Worm (Caenorhabditis elegans) whole organism, L3 larva: ENCODE measurements around the gene F35H10.3.
"Not testable (repeated sequence)": the region's sequence is repeated elsewhere in the genome, so short reads cannot be mapped to it uniquely, and the experiment has no call there.

Source experiments
- ZK546.5 ChIP-seq: sonication (generic microtip); optimal IDR thresholded peaks from 2 replicates; lab custom pipeline; 2017; ENCODE audit warnings: missing biosample characterization, missing genetic modification characterization
- aly-2 ChIP-seq: fragments of 150-350 bp; optimal IDR thresholded peaks from 2 replicates; lab custom pipeline; 2014; ENCODE audit warnings: missing biosample characterization, missing genetic modification characterization
- ama-1 ChIP-seq: fragments of 150-350 bp; optimal IDR thresholded peaks from 2 replicates; lab custom pipeline; 2018
- ceh-28 ChIP-seq: fragments of 150-350 bp; optimal IDR thresholded peaks from 2 replicates; lab custom pipeline; 2014; ENCODE audit warnings: missing biosample characterization, missing genetic modification reagents, missing genetic modification characterization
- ceh-82 ChIP-seq: fragments of 150-350 bp; optimal IDR thresholded peaks from 2 replicates; lab custom pipeline; 2014; ENCODE audit warnings: missing biosample characterization, missing genetic modification characterization
- ceh-9 ChIP-seq: sonication (generic microtip); optimal IDR thresholded peaks from 2 replicates; lab custom pipeline; 2018; ENCODE audit warnings: missing biosample characterization, missing genetic modification characterization
- daf-12 ChIP-seq: fragments of 150-350 bp; optimal IDR thresholded peaks from 2 replicates; lab custom pipeline; 2014; ENCODE audit warnings: missing biosample characterization, missing genetic modification reagents, missing genetic modification characterization
- egl-27 ChIP-seq: sonication (generic microtip); optimal IDR thresholded peaks from 4 replicates; lab custom pipeline; 2017; ENCODE audit warnings: missing biosample characterization, missing genetic modification reagents, missing genetic modification characterization
- egl-5 ChIP-seq: fragments of 150-350 bp; optimal IDR thresholded peaks from 2 replicates; lab custom pipeline; 2017; ENCODE audit warnings: missing biosample characterization, missing genetic modification reagents, missing genetic modification characterization, inconsistent platforms
- elt-2 ChIP-seq: sonication (generic microtip); optimal IDR thresholded peaks from 2 replicates; lab custom pipeline; 2016; ENCODE audit warnings: missing genetic modification reagents, mild to moderate bottlenecking, missing genetic modification characterization, missing compliant biosample characterization
- elt-3 ChIP-seq, 3 experiments: fragments of 150-350 bp in 1 of 3; sonication (generic microtip) in 2 of 3; optimal IDR thresholded peaks; 2 replicates in 2 of 3; 4 replicates in 1 of 3; lab custom pipeline; 2014 to 2017; ENCODE audit warnings: missing biosample characterization in 3 of 3, missing genetic modification characterization in 3 of 3
- eor-1 ChIP-seq, 2 experiments: fragments of 150-350 bp; optimal IDR thresholded peaks; 2 replicates each; lab custom pipeline; 2014 to 2018; ENCODE audit warnings: missing biosample characterization in 2 of 2, missing genetic modification characterization in 2 of 2
- fkh-10 ChIP-seq: sonication (generic microtip); optimal IDR thresholded peaks from 2 replicates; lab custom pipeline; 2017; ENCODE audit warnings: missing biosample characterization, missing genetic modification reagents, missing genetic modification characterization
- hmg-11 ChIP-seq: sonication (generic microtip); optimal IDR thresholded peaks from 2 replicates; lab custom pipeline; 2016; ENCODE audit warnings: missing genetic modification characterization, missing compliant biosample characterization
- jun-1 ChIP-seq: fragments of 150-350 bp; optimal IDR thresholded peaks from 2 replicates; lab custom pipeline; 2014; ENCODE audit warnings: missing biosample characterization, missing genetic modification reagents, missing genetic modification characterization
- lin-39 ChIP-seq: fragments of 150-350 bp; optimal IDR thresholded peaks from 2 replicates; lab custom pipeline; 2018; ENCODE audit warnings: missing biosample characterization, missing genetic modification reagents, missing genetic modification characterization
- lsy-12 ChIP-seq: sonication (generic microtip); optimal IDR thresholded peaks from 2 replicates; lab custom pipeline; 2016; ENCODE audit warnings: mild to moderate bottlenecking, missing genetic modification characterization, missing compliant biosample characterization
- mdl-1 ChIP-seq: fragments of 150-350 bp; optimal IDR thresholded peaks from 2 replicates; lab custom pipeline; 2014; ENCODE audit warnings: missing biosample characterization, missing genetic modification characterization
- mml-1 ChIP-seq: fragments of 150-350 bp; sonication (generic microtip); optimal IDR thresholded peaks from 3 replicates; lab custom pipeline; 2014; ENCODE audit warnings: missing biosample characterization, missing genetic modification characterization
- nfya-1 ChIP-seq: sonication (generic microtip); optimal IDR thresholded peaks from 2 replicates; lab custom pipeline; 2017; ENCODE audit warnings: missing genetic modification characterization, mild to moderate bottlenecking, missing compliant biosample characterization, antibody characterized with exemption, moderate library complexity; ENCODE audit not compliant: insufficient read depth
- nhr-11 ChIP-seq: fragments of 150-350 bp; optimal IDR thresholded peaks from 2 replicates; lab custom pipeline; 2014; ENCODE audit warnings: missing biosample characterization, missing genetic modification characterization
- nhr-12 ChIP-seq: fragments of 150-350 bp; optimal IDR thresholded peaks from 2 replicates; lab custom pipeline; 2014; ENCODE audit warnings: missing biosample characterization, missing genetic modification characterization
- nhr-23 ChIP-seq: fragments of 150-350 bp; optimal IDR thresholded peaks from 2 replicates; lab custom pipeline; 2014; ENCODE audit warnings: missing biosample characterization, missing genetic modification reagents, missing genetic modification characterization
- nhr-237 ChIP-seq: fragments of 150-350 bp; optimal IDR thresholded peaks from 2 replicates; lab custom pipeline; 2014; ENCODE audit warnings: missing biosample characterization, missing genetic modification characterization
- nhr-28 ChIP-seq: fragments of 150-350 bp; optimal IDR thresholded peaks from 2 replicates; lab custom pipeline; 2014; ENCODE audit warnings: missing biosample characterization, missing genetic modification characterization
- nhr-43 ChIP-seq: sonication (generic microtip); optimal IDR thresholded peaks from 2 replicates; lab custom pipeline; 2016; ENCODE audit warnings: mild to moderate bottlenecking, missing genetic modification characterization, missing compliant biosample characterization; ENCODE audit not compliant: poor library complexity, severe bottlenecking
- nhr-67 ChIP-seq: fragments of 150-350 bp; optimal IDR thresholded peaks from 2 replicates; lab custom pipeline; 2014; ENCODE audit warnings: missing biosample characterization, missing genetic modification characterization
- nhr-76 ChIP-seq: fragments of 150-350 bp; sonication (generic microtip); optimal IDR thresholded peaks from 5 replicates; lab custom pipeline; 2014; ENCODE audit warnings: missing biosample characterization, missing genetic modification characterization
- nhr-77 ChIP-seq: fragments of 150-350 bp; optimal IDR thresholded peaks from 2 replicates; lab custom pipeline; 2014; ENCODE audit warnings: missing biosample characterization, missing genetic modification characterization
- pha-4 ChIP-seq: fragments of 150-350 bp; optimal IDR thresholded peaks from 2 replicates; lab custom pipeline; 2014; ENCODE audit warnings: missing biosample characterization, missing genetic modification reagents, missing genetic modification characterization
- pqm-1 ChIP-seq: fragments of 150-350 bp; optimal IDR thresholded peaks from 2 replicates; lab custom pipeline; 2017; ENCODE audit warnings: missing biosample characterization, missing genetic modification characterization, inconsistent platforms
- skn-1 ChIP-seq: fragments of 150-350 bp; optimal IDR thresholded peaks from 2 replicates; lab custom pipeline; 2014; ENCODE audit warnings: missing biosample characterization, missing genetic modification characterization
- snpc-4 ChIP-seq: fragments of 150-350 bp; optimal IDR thresholded peaks from 2 replicates; lab custom pipeline; 2014; ENCODE audit warnings: missing biosample characterization, missing genetic modification characterization
- unc-39 ChIP-seq: sonication (generic microtip); optimal IDR thresholded peaks from 4 replicates; lab custom pipeline; 2017; ENCODE audit warnings: missing biosample characterization, missing genetic modification characterization
- ztf-11 ChIP-seq: fragments of 150-350 bp; optimal IDR thresholded peaks from 2 replicates; lab custom pipeline; 2014; ENCODE audit warnings: missing biosample characterization, missing genetic modification characterization

The F35H10.3 gene

DNA sequence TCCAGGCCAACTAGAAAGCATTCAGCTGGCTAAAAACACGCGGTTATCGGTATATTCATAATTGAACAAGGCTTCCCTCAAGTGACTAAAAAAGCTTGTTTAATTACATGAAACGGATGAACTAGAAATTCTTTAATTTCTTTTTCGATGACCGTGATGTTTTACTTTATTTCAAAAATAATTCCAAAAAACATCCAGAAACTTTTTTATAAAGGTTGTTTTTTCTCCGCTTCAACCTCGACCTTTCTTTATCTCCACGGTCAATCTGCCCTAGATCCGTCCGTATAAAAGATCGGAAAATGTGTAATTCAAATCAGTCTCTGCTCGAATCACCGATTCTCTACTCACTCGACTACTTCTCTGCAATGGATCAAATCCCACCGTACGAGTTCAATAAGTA is 19.8 kb downstream of the F35H10.3 start, which contains the start of gene F17E9.5:
TSS of gene F17E9.5 (plus strand) at position 301 of the 400 bp plus-strand sequence.
- TF ChIP-seq pqm-1: no peak
- no peak for TF ChIP-seq snpc-4 (tag; lab: Kevin White, UChicago)

DNA sequence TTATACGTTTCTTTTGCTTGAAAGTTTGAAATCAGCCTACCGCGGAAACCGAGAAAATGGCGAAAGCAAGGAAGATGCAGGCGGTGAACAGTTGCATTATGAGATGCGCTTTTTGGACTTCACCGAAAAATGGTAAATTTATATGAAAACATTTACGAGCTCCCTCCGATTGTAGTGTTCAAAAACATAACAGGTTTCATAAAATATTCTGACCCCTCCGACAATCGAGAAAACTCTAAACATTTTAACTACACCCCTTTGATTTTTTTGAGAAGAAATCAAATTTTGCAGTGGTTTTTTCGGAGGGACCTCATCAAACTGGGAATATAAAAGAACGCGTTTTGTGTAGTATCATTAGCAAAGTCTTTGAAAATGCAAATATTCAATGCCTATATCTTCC is 21.3 kb downstream of the F35H10.3 start, which contains the start of the genes F17E9.18 and F17E9.15:
TSS of gene F17E9.18 (minus strand) at position 101 of the 400 bp plus-strand sequence.
TSS of gene F17E9.15 (plus strand) at position 368 of the 400 bp plus-strand sequence.
- TF ChIP-seq ceh-82 (tag; lab: Kevin White, UChicago): no peak
- no peak for TF ChIP-seq ZK546.5 (tag; lab: Kevin White, UChicago)
- TF ChIP-seq mml-1: no peak
- no peak for TF ChIP-seq nhr-28 (tag; lab: Kevin White, UChicago)
- no peak for TF ChIP-seq nhr-11
- no peak for TF ChIP-seq ceh-9
- TF ChIP-seq egl-27 (tag; lab: Kevin White, UChicago): no peak
- no peak for TF ChIP-seq fkh-10
- TF ChIP-seq nhr-67 (tag; lab: Kevin White, UChicago): no peak
- no peak for TF ChIP-seq nhr-76
- no peak for TF ChIP-seq ceh-28 (tag; lab: Kevin White, UChicago)
- TF ChIP-seq unc-39 (tag; lab: Kevin White, UChicago): no peak
- no peak for TF ChIP-seq nhr-237 (tag; lab: Kevin White, UChicago)
- TF ChIP-seq aly-2: no peak
- TF ChIP-seq pha-4 (tag; lab: Kevin White, UChicago): no peak
- no peak for TF ChIP-seq jun-1 (tag; lab: Kevin White, UChicago)

DNA sequence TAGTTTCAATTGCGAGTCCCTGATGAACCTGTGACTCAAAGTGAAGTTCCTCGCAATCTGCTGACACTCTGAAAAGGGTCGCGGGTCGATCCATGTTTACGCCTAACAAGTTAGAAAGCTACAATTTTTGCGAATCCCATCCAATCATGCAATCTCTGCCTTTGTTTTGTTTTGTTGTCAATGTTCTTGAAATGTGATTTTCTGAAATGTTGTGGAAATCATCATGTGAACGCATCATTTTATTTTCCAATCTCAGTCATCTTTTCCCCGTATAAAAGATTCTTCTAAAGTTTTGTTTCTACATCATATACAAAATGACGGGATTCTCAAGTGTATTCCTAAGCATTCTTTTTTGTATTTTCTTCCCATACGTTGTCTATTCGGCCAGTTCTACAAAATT is 22.3 kb downstream of the F35H10.3 start, which contains the start of gene F17E9.4:
TSS of gene F17E9.4 (plus strand) at position 301 of the 400 bp plus-strand sequence.
- no peak for TF ChIP-seq mdl-1 (tag; lab: Kevin White, UChicago)
- TF ChIP-seq nhr-67 (tag; lab: Kevin White, UChicago): no peak
- no peak for TF ChIP-seq ceh-9
- TF ChIP-seq lsy-12: no peak
- TF ChIP-seq elt-2: no peak
- TF ChIP-seq nhr-43 (tag; lab: Kevin White, UChicago): no peak
- TF ChIP-seq elt-3 (tag; optimal IDR thresholded peaks at IDR 0.05; lab: Kevin White, UChicago): no peak
- no peak for TF ChIP-seq hmg-11 (tag; lab: Kevin White, UChicago)

DNA sequence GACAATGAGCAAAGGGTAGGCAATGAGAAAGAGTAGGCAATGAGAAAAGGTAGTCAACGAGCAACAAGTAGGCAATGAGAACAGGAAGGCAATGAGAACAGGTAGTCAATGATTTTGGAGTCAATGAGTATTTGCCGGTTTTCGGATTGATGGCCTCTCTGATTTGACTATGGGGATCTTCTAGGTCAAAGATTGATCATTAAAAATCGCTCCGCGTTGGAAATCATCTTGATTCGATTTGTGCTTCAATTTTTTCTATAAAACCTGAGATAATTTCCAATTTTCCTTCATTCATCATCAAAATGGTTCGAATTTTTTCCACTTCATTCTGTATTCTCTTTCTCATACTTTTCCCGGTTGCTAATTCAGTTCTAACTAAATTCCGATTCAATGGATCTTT is 26.3 kb downstream of the F35H10.3 start, which contains the start of gene F17E9.16:
TSS of gene F17E9.16 (plus strand) at position 301 of the 400 bp plus-strand sequence.
- not testable (repeated sequence) for TF ChIP-seq unc-39 (tag; lab: Kevin White, UChicago); eor-1 (tag; optimal IDR thresholded peaks at IDR 0.05; lab: Kevin White, UChicago); ztf-11 (tag; lab: Kevin White, UChicago)

DNA sequence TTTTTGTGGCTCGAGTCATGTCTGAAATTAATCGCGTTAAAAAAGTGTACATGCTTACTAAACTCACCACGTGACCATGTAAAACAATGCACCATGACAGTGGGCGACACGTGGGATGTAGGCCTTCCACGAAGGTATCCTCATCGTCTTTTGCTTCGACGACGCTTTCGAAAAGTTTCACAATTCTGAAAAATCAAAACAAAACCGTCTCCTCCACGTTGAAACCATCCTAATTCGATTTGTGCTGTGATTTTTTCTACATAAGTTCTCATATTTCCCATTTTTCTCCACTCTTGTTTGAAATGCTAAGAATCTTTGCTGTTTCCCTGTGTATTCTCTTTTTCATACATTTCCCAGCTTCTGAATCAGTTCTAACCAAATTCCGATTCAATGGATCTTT is 28.8 kb downstream of the F35H10.3 start, which contains the start of gene F17E9.3:
TSS of gene F17E9.3 (plus strand) at position 301 of the 400 bp plus-strand sequence.
- TF ChIP-seq skn-1 (tag; lab: Kevin White, UChicago): no peak
- TF ChIP-seq aly-2: no peak
- TF ChIP-seq nfya-1 (tag; lab: Kevin White, UChicago): no peak
- no peak for TF ChIP-seq fkh-10
- TF ChIP-seq snpc-4 (tag; lab: Kevin White, UChicago): no peak
- TF ChIP-seq nhr-76: no peak
- TF ChIP-seq nhr-11: no peak
- no peak for TF ChIP-seq lin-39 (tag; lab: Kevin White, UChicago)
- no peak for TF ChIP-seq nhr-23
- TF ChIP-seq pha-4 (tag; lab: Kevin White, UChicago): no peak
- TF ChIP-seq nhr-77: no peak
- TF ChIP-seq hmg-11 (tag; lab: Kevin White, UChicago): no peak
- TF ChIP-seq ceh-9: no peak
- TF ChIP-seq ama-1: no peak
- TF ChIP-seq pqm-1: no peak

DNA sequence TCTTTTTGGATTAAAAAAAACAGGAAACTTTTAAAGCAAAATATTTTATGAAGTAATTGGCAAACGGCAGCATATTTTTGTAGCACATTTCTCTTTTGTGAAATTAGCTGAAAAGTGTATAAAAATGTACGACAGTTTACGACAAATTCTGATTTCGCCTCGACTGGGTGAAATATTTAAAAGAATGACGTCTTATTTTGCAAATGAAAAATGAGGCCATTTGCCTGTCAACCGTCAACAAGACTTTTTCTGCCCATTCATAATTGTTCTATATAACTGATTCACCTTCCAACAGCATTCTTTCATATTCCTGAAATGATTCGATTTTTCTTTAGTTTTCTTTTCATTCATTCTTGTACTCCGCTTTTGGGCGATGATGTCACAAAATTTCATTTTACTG is 29.8 kb downstream of the F35H10.3 start, which contains the start of the genes F17E9.2 and col-116:
TSS of gene F17E9.2 (plus strand) at position 301 of the 400 bp plus-strand sequence.
TSS of gene col-116 (plus strand) at position 315 of the 400 bp plus-strand sequence.
- TF ChIP-seq unc-39 (tag; lab: Kevin White, UChicago) (no peak), nhr-12 (tag; lab: Kevin White, UChicago) (no peak), mdl-1 (tag; lab: Kevin White, UChicago) (no peak), aly-2 (no peak), ZK546.5 (tag; lab: Kevin White, UChicago) (no peak), daf-12 (tag; lab: Kevin White, UChicago) (no peak), egl-5 (tag; lab: Kevin White, UChicago) (no peak), snpc-4 (tag; lab: Kevin White, UChicago) (no peak)
- TF ChIP-seq, all 47 proteins: peak for 0
